Worm (Caenorhabditis elegans): Measurements from ENCODE around the gene gtap-1.

DNA sequence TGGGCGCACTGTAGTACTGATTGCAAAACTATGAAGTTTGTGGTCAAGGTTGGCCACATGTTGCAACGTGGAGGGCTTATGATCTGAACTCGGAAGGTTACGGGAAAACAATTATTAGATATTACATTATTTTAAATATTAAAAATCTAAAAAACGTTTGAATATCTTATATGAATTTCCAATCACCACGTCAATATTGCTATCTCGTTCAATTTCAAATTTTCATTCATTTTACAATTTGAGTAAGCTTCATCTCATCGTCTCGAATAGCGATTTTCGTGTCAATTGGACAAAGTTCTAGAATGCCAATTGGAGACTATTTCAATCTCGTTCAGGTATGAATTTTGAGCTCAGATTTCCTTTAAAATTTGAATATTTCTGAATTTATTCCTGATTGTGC lies 16.7 kb downstream of the gtap-1 start, which contains the start of gene ZK1248.20:
- TF ChIP-seq hlh-11 (tag; optimal IDR thresholded peaks at IDR 0.05) = no peak
- TF ChIP-seq unc-62 (GFP tag; optimal IDR thresholded peaks at IDR 0.05 in 1 of 2) = no peak
- no peak for TF ChIP-seq unc-62 (tag; optimal IDR thresholded peaks at IDR 0.05)
- no peak for TF ChIP-seq egl-43 (GFP tag; IDR thresholded peaks at IDR 0.05)
- no peak for TF ChIP-seq T20F7.1 (GFP tag; optimal IDR thresholded peaks at IDR 0.05)
- no peak for TF ChIP-seq lin-39 (tag; optimal IDR thresholded peaks at IDR 0.05)
- no peak for TF ChIP-seq jun-1 (tag; optimal IDR thresholded peaks at IDR 0.05)
